Worm (Caenorhabditis elegans) whole organism, early embryonic: Measurements from ENCODE around the gene flp-3.

Source experiments
- F13C5.2 ChIP-seq: sonication (generic microtip); optimal IDR thresholded peaks from 2 replicates; lab custom pipeline; 2017; ENCODE audit warnings: mild to moderate bottlenecking, missing genetic modification characterization, inconsistent platforms, missing compliant biosample characterization
- ama-1 ChIP-seq: fragments of 150-350 bp; optimal IDR thresholded peaks from 2 replicates; lab custom pipeline; 2014
- ceh-13 ChIP-seq: fragments of 200-800 bp; sonication (Bioruptor generic); optimal IDR thresholded peaks from 2 replicates; lab custom pipeline; 2018; ENCODE audit warnings: mild to moderate bottlenecking, missing genetic modification characterization, missing compliant biosample characterization
- ceh-36 ChIP-seq: sonication (generic microtip); optimal IDR thresholded peaks from 2 replicates; lab custom pipeline; 2016; ENCODE audit warnings: missing genetic modification characterization, inconsistent platforms, missing compliant biosample characterization
- ets-7 ChIP-seq: sonication (generic microtip); optimal IDR thresholded peaks from 2 replicates; lab custom pipeline; 2016; ENCODE audit warnings: missing genotype, missing genetic modification characterization, missing compliant biosample characterization
- flt-1 ChIP-seq: fragments of 200-800 bp; sonication (Bioruptor generic); IDR thresholded peaks from 2 replicates; pipeline ENCODE4 v1.3.6; 2022; ENCODE audit warnings: missing genetic modification characterization, missing compliant biosample characterization
- scrt-1 ChIP-seq: fragments of 200-800 bp; sonication (Bioruptor generic); IDR thresholded peaks from 2 replicates; pipeline ENCODE4 v1.3.6; 2022; ENCODE audit warnings: missing genetic modification characterization, missing compliant biosample characterization
- sea-1 ChIP-seq: fragments of 200-800 bp; sonication (Bioruptor generic); conservative IDR thresholded peaks from 2 replicates; pipeline ENCODE4 v1.3.6; 2022; ENCODE audit warnings: missing genetic modification characterization, missing compliant biosample characterization

ce11 chrX:10076334-10076733 is 16.4 kb downstream of the flp-3 start:
- no peak for TF ChIP-seq flt-1
- TF ChIP-seq sea-1 (GFP tag; lab: Robert Waterston, UW), result no peak
- no peak for TF ChIP-seq ama-1
- no peak for TF ChIP-seq ceh-36 (tag; lab: Kevin White, UChicago)
- TF ChIP-seq ets-7 (tag; lab: Kevin White, UChicago), result no peak
- no peak for TF ChIP-seq scrt-1 (GFP tag; lab: Robert Waterston, UW)
- no peak for TF ChIP-seq F13C5.2 (tag; lab: Kevin White, UChicago)
- no peak for TF ChIP-seq ceh-13 (GFP tag; lab: Kevin White, UChicago)
